Fruit fly (Drosophila melanogaster): ENCODE data around the gene Or85f.
A peak's percentile ranks its signal among the peaks of the same experiment; 100 is the strongest.

Or85f gene

DNA sequence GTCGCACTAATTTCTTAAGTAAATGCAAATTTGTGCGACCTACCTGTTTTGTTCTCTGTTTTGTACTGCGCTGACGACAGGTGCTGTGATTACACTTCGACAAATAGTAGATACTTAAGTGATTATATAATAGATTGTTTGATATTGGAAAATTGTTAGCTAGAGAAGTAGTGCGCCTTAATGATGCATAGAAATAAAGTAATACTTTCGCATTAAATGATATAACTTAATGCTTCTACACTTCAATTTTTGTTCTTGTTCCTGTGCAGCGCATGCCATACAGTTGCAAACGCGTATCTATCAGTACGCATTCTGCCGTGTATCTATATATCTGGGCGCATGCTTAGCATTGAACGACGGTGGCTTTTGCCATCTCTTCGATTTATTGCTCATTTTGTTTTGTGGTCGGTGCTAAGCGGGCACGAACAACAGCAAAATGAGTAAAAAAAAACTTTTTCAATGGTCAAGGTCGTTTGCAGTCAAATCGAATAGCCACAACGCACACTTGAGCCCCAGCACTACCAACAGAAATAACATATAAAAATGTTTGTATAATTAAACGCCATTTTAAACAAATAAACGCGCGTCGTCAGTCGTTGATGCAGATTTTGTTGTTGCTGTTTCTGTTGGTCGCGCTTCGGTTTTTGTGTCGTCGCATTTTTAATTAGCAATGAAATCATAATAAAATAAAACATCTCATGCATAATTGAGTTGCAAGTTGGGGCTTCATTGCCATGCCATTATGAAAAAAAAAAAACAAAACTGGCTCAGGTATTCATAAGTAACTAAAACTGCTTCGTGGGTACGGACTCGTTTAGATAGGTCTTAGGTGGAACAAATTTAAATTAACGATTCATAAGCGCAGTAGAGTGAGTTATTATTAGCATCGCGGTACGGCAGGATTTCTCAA is 32.6 kb downstream of the Or85f start (continued):
- no peak for TF ChIP-seq bbx (GFP tag; IDR thresholded peaks at IDR 0.05; ENCODE audit: partially characterized antibody)
- TF ChIP-seq CG7745 (tag; optimal IDR thresholded peaks at IDR 0.05): no peak
- TF ChIP-seq CG10274 (GFP tag; optimal IDR thresholded peaks at IDR 0.05): peak; percentile 4
- TF ChIP-seq vnd (GFP tag; IDR thresholded peaks at IDR 0.05; ENCODE audit: partially characterized antibody): no peak
- TF ChIP-seq CG12391 (tag; optimal IDR thresholded peaks at IDR 0.05): peak; percentile 33
- peak; percentile 63 for TF ChIP-seq CG13296 (GFP tag; optimal IDR thresholded peaks at IDR 0.05)
- peak; percentile 66 for TF ChIP-seq CG15269 (tag; optimal IDR thresholded peaks at IDR 0.05)
- TF ChIP-seq CG32532 (GFP tag; IDR thresholded peaks at IDR 0.05): peak; percentile 56; the same call in 1 of the 2 replicates
- TF ChIP-seq lilli (GFP tag; optimal IDR thresholded peaks at IDR 0.05): peak; percentile 62
- TF ChIP-seq Atf6 (GFP tag; IDR thresholded peaks at IDR 0.05): 0 out of 2 replicates have a peak, but pooled peaks have one; percentile 33
- TF ChIP-seq Awh (GFP tag; IDR thresholded peaks at IDR 0.05): 0 out of 2 replicates have a peak, but pooled peaks have one; percentile 46
- TF ChIP-seq Rfx (GFP tag; IDR thresholded peaks at IDR 0.05): peak; percentile 74
- TF ChIP-seq sug (tag; optimal IDR thresholded peaks at IDR 0.05): peak; percentile 33
- TF ChIP-seq Dbx (GFP tag; IDR thresholded peaks at IDR 0.05): peak; percentile 19; the same call in 1 of the 3 replicates
- TF ChIP-seq Fer2 (tag; optimal IDR thresholded peaks at IDR 0.05): no peak
- TF ChIP-seq dpn (GFP tag; optimal IDR thresholded peaks at IDR 0.05): peak in 1 of 2 experiments; percentile 23
- peak; percentile 6 for TF ChIP-seq Atf-2 (GFP tag; optimal IDR thresholded peaks at IDR 0.05)
- TF ChIP-seq stwl (tag; optimal IDR thresholded peaks at IDR 0.05): no peak
- TF ChIP-seq bcd (GFP tag; optimal IDR thresholded peaks at IDR 0.05): peak; percentile 39
- TF ChIP-seq CG12219 (GFP tag; optimal IDR thresholded peaks at IDR 0.05): peak; percentile 27
- peak; percentile 42 for TF ChIP-seq CoRest (tag; optimal IDR thresholded peaks at IDR 0.05)
- no peak for TF ChIP-seq Dll (GFP tag; IDR thresholded peaks at IDR 0.05; ENCODE audit: partially characterized antibody)
- TF ChIP-seq CG10147 (GFP tag; optimal IDR thresholded peaks at IDR 0.05): no peak
- TF ChIP-seq sd (tag; optimal IDR thresholded peaks at IDR 0.05): peak; percentile 55
- TF ChIP-seq bab2 (GFP tag; optimal IDR thresholded peaks at IDR 0.05): no peak
- TF ChIP-seq E2f1 (GFP tag; IDR thresholded peaks at IDR 0.05): 0 out of 2 replicates have a peak, but pooled peaks have one; percentile 20
- peak; percentile 58 for TF ChIP-seq lab (GFP tag; optimal IDR thresholded peaks at IDR 0.05)
- no peak for TF ChIP-seq Nf-YA (GFP tag; IDR thresholded peaks at IDR 0.05)
- no peak for TF ChIP-seq Scr (GFP tag; IDR thresholded peaks at IDR 0.05; ENCODE audit: partially characterized antibody)
- TF ChIP-seq CG12769 (tag; optimal IDR thresholded peaks at IDR 0.05): peak; percentile 79
- TF ChIP-seq odd (GFP tag; optimal IDR thresholded peaks at IDR 0.05): peak; percentile 5
- no peak for TF ChIP-seq CG10654 (GFP tag; optimal IDR thresholded peaks at IDR 0.05)
- peak; percentile 19 for TF ChIP-seq CG8924 (tag; optimal IDR thresholded peaks at IDR 0.05)
- peak; percentile 17 for TF ChIP-seq CG10543 (GFP tag; optimal IDR thresholded peaks at IDR 0.05)
- TF ChIP-seq CG34224 (GFP tag; IDR thresholded peaks at IDR 0.05; ENCODE audit: partially characterized antibody): no peak
- TF ChIP-seq Hmr (GFP tag; optimal IDR thresholded peaks at IDR 0.05): peak; percentile 63
- TF ChIP-seq CG18599 (GFP tag; optimal IDR thresholded peaks at IDR 0.05): peak; percentile 50
- peak; percentile 48; the same call in 1 of the 2 replicates for TF ChIP-seq slbo (GFP tag; IDR thresholded peaks at IDR 0.05)
- TF ChIP-seq sqz (GFP tag; optimal IDR thresholded peaks at IDR 0.05): peak; percentile 43
- TF ChIP-seq Max (GFP tag; optimal IDR thresholded peaks at IDR 0.05): no peak
- peak; percentile 30 for TF ChIP-seq CG17829 (tag; optimal IDR thresholded peaks at IDR 0.05)
- TF ChIP-seq br (optimal IDR thresholded peaks at IDR 0.05): no peak
- TF ChIP-seq Oli (tag; optimal IDR thresholded peaks at IDR 0.05): peak; percentile 52
- TF ChIP-seq Bteb2 (GFP tag; optimal IDR thresholded peaks at IDR 0.05): peak; percentile 21
- TF ChIP-seq PHDP (tag; optimal IDR thresholded peaks at IDR 0.05): peak; percentile 48
- peak; percentile 7 for TF ChIP-seq tx (GFP tag; optimal IDR thresholded peaks at IDR 0.05)
- TF ChIP-seq CG2712 (tag; optimal IDR thresholded peaks at IDR 0.05): peak; percentile 27
